Worm (Caenorhabditis elegans) whole organism, L1 larva: ENCODE measurements around the gene C47E8.4.

Source experiments
- C04F5.9 ChIP-seq: sonication (generic microtip); optimal IDR thresholded peaks from 2 replicates; lab custom pipeline; 2016; ENCODE audit warnings: missing genetic modification characterization, missing compliant biosample characterization
- C16A3.4 ChIP-seq: fragments of 150-350 bp; optimal IDR thresholded peaks from 2 replicates; lab custom pipeline; 2014; ENCODE audit warnings: missing biosample characterization, missing genetic modification characterization
- F16B12.6 ChIP-seq: fragments of 150-350 bp; optimal IDR thresholded peaks from 2 replicates; lab custom pipeline; 2014; ENCODE audit warnings: missing biosample characterization, missing genetic modification characterization
- aha-1 ChIP-seq: fragments of 150-350 bp; optimal IDR thresholded peaks from 2 replicates; lab custom pipeline; 2014; ENCODE audit warnings: missing biosample characterization, missing genetic modification characterization
- efl-1 ChIP-seq, 4 experiments: fragments of 150-350 bp; optimal IDR thresholded peaks in 3 of 4; peaks in 1 of 4; 1 replicate in 1 of 4; 2 replicates in 3 of 4; lab custom pipeline; 2014; ENCODE audit warnings: missing biosample characterization in 2 of 4, missing genetic modification characterization in 2 of 4, missing genetic modification reagents in 2 of 4
- efl-3 ChIP-seq: fragments of 200-800 bp; sonication (Bioruptor generic); optimal IDR thresholded peaks from 2 replicates; lab custom pipeline; 2018; ENCODE audit warnings: mild to moderate bottlenecking, missing genetic modification characterization, missing compliant biosample characterization
- egl-13 ChIP-seq: sonication (generic microtip); optimal IDR thresholded peaks from 2 replicates; lab custom pipeline; 2016; ENCODE audit warnings: missing genotype, missing genetic modification reagents, missing genetic modification characterization, missing compliant biosample characterization
- elt-2 ChIP-seq: sonication (generic microtip); optimal IDR thresholded peaks from 2 replicates; lab custom pipeline; 2016; ENCODE audit warnings: missing genetic modification characterization, mild to moderate bottlenecking, inconsistent platforms, missing compliant biosample characterization, missing genetic modification reagents
- elt-3 ChIP-seq, 6 experiments: fragments of 150-350 bp in 1 of 6; sonication (generic microtip); optimal IDR thresholded peaks; 2 replicates each; lab custom pipeline; 2017 to 2018; ENCODE audit warnings: missing biosample characterization in 6 of 6, missing genetic modification characterization in 6 of 6, inconsistent platforms in 1 of 6
- fkh-10 ChIP-seq: sonication (generic microtip); optimal IDR thresholded peaks from 2 replicates; lab custom pipeline; 2017; ENCODE audit warnings: missing biosample characterization, missing genetic modification reagents, missing genetic modification characterization
- fos-1 ChIP-seq: fragments of 150-350 bp; optimal IDR thresholded peaks from 2 replicates; lab custom pipeline; 2014; ENCODE audit warnings: missing biosample characterization, missing genetic modification characterization
- grh-1 ChIP-seq: fragments of 200-800 bp; sonication (Bioruptor generic); IDR thresholded peaks from 2 replicates; pipeline ENCODE4 v1.3.6; 2022; ENCODE audit warnings: missing genetic modification reagents, missing genetic modification characterization, missing compliant biosample characterization
- hlh-4 ChIP-seq: sonication (generic microtip); optimal IDR thresholded peaks from 2 replicates; lab custom pipeline; 2016; ENCODE audit warnings: mild to moderate bottlenecking, missing genetic modification characterization, missing compliant biosample characterization
- hpl-2 ChIP-seq: fragments of 150-350 bp; optimal IDR thresholded peaks from 2 replicates; lab custom pipeline; 2014; ENCODE audit warnings: missing biosample characterization, missing genetic modification reagents, missing genetic modification characterization
- irx-1 ChIP-seq: sonication (generic microtip); optimal IDR thresholded peaks from 2 replicates; lab custom pipeline; 2016; ENCODE audit warnings: missing genetic modification characterization, missing compliant biosample characterization
- isw-1 ChIP-seq: fragments of 200-800 bp; sonication (Bioruptor generic); IDR thresholded peaks from 2 replicates; pipeline ENCODE4 v1.3.6; 2022; ENCODE audit warnings: missing genetic modification characterization, missing compliant biosample characterization
- jun-1 ChIP-seq: fragments of 150-350 bp; optimal IDR thresholded peaks from 2 replicates; lab custom pipeline; 2014; ENCODE audit warnings: missing biosample characterization, missing genetic modification reagents, missing genetic modification characterization
- lin-13 ChIP-seq: fragments of 150-350 bp; optimal IDR thresholded peaks from 2 replicates; lab custom pipeline; 2014; ENCODE audit warnings: missing biosample characterization, missing genetic modification reagents, missing genetic modification characterization
- lin-14 ChIP-seq: fragments of 200-800 bp; sonication (Bioruptor generic); optimal IDR thresholded peaks from 2 replicates; lab custom pipeline; 2018; ENCODE audit warnings: mild to moderate bottlenecking, missing genetic modification characterization, moderate library complexity, missing compliant biosample characterization
- lin-15B ChIP-seq: fragments of 150-350 bp; sonication (generic microtip); optimal IDR thresholded peaks from 3 replicates; lab custom pipeline; 2014; ENCODE audit warnings: missing biosample characterization, missing genetic modification characterization
- lir-3 ChIP-seq: sonication (generic microtip); optimal IDR thresholded peaks from 2 replicates; lab custom pipeline; 2016; ENCODE audit warnings: mild to moderate bottlenecking, missing genetic modification characterization, moderate library complexity, missing compliant biosample characterization; ENCODE audit not compliant: poor library complexity
- mep-1 ChIP-seq: fragments of 150-350 bp; optimal IDR thresholded peaks from 2 replicates; lab custom pipeline; 2014; ENCODE audit warnings: missing biosample characterization, missing genetic modification characterization
- nhr-20 ChIP-seq: sonication (generic microtip); optimal IDR thresholded peaks from 2 replicates; lab custom pipeline; 2016; ENCODE audit warnings: mild to moderate bottlenecking, missing genetic modification characterization, missing compliant biosample characterization
- nhr-90 ChIP-seq: sonication (generic microtip); optimal IDR thresholded peaks from 2 replicates; lab custom pipeline; 2016; ENCODE audit warnings: mild to moderate bottlenecking, missing genetic modification characterization, missing compliant biosample characterization; ENCODE audit not compliant: poor library complexity
- snpc-4 ChIP-seq: fragments of 150-350 bp; optimal IDR thresholded peaks from 2 replicates; lab custom pipeline; 2014; ENCODE audit warnings: missing biosample characterization, missing genetic modification characterization
- swsn-7 ChIP-seq: sonication (generic microtip); optimal IDR thresholded peaks from 2 replicates; lab custom pipeline; 2016; ENCODE audit warnings: missing genetic modification characterization, missing compliant biosample characterization
- unc-130 ChIP-seq: fragments of 150-350 bp; optimal IDR thresholded peaks from 2 replicates; lab custom pipeline; 2017; ENCODE audit warnings: missing biosample characterization, missing genetic modification characterization, inconsistent platforms
- unc-30 ChIP-seq: sonication (generic microtip); optimal IDR thresholded peaks from 2 replicates; lab custom pipeline; 2017; ENCODE audit warnings: missing biosample characterization, missing genetic modification characterization
- unc-62 ChIP-seq: fragments of 150-350 bp; optimal IDR thresholded peaks from 2 replicates; lab custom pipeline; 2014; ENCODE audit warnings: missing biosample characterization, missing genetic modification reagents, missing genetic modification characterization
- unc-86 ChIP-seq: sonication (generic microtip); optimal IDR thresholded peaks from 2 replicates; lab custom pipeline; 2016; ENCODE audit warnings: missing genetic modification characterization, missing compliant biosample characterization
- zip-4 ChIP-seq: fragments of 200-800 bp; sonication (Bioruptor generic); optimal IDR thresholded peaks from 2 replicates; lab custom pipeline; 2018; ENCODE audit warnings: mild to moderate bottlenecking, missing genetic modification characterization, moderate library complexity, missing compliant biosample characterization
- ztf-4 ChIP-seq: fragments of 150-350 bp; optimal IDR thresholded peaks from 2 replicates; lab custom pipeline; 2014; ENCODE audit warnings: missing biosample characterization, missing genetic modification characterization

The C47E8.4 gene

DNA sequence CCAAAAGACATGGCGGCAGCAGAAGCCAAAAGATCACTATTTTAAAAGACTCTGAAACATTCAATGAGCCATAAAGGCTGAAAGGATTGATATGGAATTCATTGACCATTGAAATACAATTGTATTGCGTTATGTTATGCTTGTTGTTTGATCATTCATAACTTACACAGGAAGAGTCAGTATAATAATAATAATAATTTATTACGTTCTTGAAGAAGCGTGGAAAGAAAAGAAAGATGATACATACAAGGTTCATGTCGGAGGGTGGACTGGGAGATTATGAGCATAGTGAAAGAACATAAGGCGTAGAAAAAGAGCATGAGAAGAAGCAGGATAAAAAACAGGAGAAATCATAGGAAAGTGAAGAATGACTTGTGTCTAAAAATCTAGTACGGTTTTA lies 45.2 kb downstream of the C47E8.4 start, which contains the start of gene F43D2.7:
Gene F43D2.7 (minus strand): TSS at position 101 of the 400 bp plus-strand sequence.
- TF ChIP-seq ztf-4 (no peak), swsn-7 (no peak), nhr-20 (tag; lab: Kevin White, UChicago) (no peak), elt-3 (tag; optimal IDR thresholded peaks at IDR 0.05; lab: Kevin White, UChicago) (no peak), fos-1 (tag; lab: Kevin White, UChicago) (no peak), egl-13 (no peak), irx-1 (tag; lab: Kevin White, UChicago) (no peak)

DNA sequence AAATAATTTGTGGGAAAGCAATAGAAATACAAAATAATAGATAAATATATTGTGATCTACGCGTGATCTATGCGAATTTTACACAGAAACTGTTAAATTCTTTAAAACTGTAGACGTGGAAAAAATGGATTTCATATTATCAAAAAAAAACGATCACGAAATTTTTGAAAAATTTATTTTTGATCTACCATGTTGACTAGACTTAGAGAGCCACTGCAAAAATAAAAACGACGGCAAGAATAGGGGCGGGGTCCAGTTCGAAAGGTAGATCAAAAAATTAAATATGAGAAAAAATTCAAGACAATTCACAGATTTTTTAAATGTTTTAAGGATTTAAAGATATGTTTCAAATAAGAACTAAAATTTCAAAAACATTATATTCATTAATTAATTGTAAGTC lies 47.2 kb downstream of the C47E8.4 start:
- no peak for TF ChIP-seq mep-1 (tag; lab: Kevin White, UChicago)
- TF ChIP-seq hlh-4 (tag; lab: Kevin White, UChicago), result no peak
- TF ChIP-seq nhr-90 (tag; lab: Kevin White, UChicago), result no peak
- no peak for TF ChIP-seq grh-1 (GFP tag; lab: Robert Waterston, UW)
- no peak for TF ChIP-seq lir-3 (tag; lab: Kevin White, UChicago)
- TF ChIP-seq aha-1 (tag; lab: Kevin White, UChicago), result no peak
- no peak for TF ChIP-seq unc-130
- no peak for TF ChIP-seq fos-1 (tag; lab: Kevin White, UChicago)
- TF ChIP-seq F16B12.6 (tag; lab: Kevin White, UChicago), result no peak
- TF ChIP-seq isw-1, result no peak
- TF ChIP-seq egl-13, result no peak
- no peak for TF ChIP-seq lin-14 (GFP tag; lab: Kevin White, UChicago)
- TF ChIP-seq C04F5.9 (tag; lab: Kevin White, UChicago), result no peak
- TF ChIP-seq zip-4 (GFP tag; lab: Kevin White, UChicago), result no peak
- TF ChIP-seq unc-30 (tag; lab: Kevin White, UChicago), result no peak
- no peak for TF ChIP-seq fkh-10 (GFP tag; lab: Kevin White, UChicago)
- no peak for TF ChIP-seq jun-1
- no peak for TF ChIP-seq unc-86 (tag; lab: Kevin White, UChicago)
- TF ChIP-seq lin-15B, result no peak
- no peak for TF ChIP-seq efl-3 (GFP tag; lab: Kevin White, UChicago)

DNA sequence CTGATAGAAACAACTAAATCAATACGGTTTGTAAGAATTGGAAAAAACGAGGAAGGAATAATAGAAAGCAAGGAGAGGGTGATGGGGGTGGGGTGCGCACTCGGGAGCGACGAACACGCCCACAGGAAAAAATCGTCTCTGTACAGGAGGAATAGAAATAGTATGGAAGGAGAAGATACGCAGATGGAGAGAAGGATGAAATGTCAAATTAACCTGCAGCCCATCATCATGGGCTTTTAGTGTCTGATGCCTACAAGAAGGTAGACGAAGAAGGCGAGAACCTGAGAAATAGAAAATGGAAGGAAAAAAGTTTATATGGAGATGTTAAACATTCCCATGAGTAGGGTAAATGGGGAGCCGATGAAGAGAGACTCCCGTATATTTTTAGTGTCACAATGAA lies 50.2 kb downstream of the C47E8.4 start, which contains the start of gene F43D2.6:
Gene F43D2.6 (minus strand): TSS at position 62 of the 400 bp plus-strand sequence.
- TF ChIP-seq lin-13 (GFP tag; lab: Kevin White, UChicago) (no peak), C16A3.4 (no peak), efl-1 (optimal IDR thresholded peaks at IDR 0.05; lab: Kevin White, UChicago) (no peak), efl-1 (GFP tag; optimal IDR thresholded peaks at IDR 0.05 in 1 of 2; lab: Kevin White, UChicago) (peak in 1 of 2 experiments; percentile 65), snpc-4 (no peak), unc-62 (GFP tag; lab: Kevin White, UChicago) (no peak), elt-2 (no peak), fkh-10 (GFP tag; lab: Kevin White, UChicago) (no peak), hpl-2 (GFP tag; lab: Kevin White, UChicago) (no peak)
